Fruit fly (Drosophila melanogaster): ENCODE measurements around the gene TfIIFalpha.

Gene TfIIFalpha

DNA sequence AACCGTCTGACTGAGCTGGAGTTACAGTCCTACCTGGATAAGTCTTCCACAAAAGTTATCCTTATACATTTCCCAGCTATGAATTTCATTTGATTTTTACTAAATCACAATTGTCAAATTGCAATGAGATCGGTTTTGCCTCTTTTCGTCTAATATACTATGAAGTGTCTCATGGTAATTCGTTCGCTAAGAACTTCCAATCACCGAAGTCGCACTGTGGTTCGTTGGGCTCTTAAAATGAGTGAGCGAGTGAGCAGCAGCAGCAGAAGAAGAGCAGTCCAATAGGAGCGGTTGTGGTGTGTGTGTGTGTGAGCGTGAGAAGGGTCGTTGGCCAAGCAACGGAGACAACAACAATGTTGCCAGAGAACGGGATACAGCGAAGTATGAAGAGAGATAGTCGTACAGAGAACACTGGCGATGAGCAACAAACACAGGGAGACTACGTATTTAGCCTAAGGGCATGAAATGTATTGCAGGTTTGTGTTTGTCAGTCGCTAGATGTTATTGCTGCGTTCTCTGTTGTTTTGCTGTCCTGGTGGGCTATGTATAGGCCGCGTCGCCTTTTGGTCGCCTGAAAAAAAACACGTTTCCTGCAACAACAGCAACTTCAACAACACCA lies 43.8 kb downstream of the TfIIFalpha start (continued):
- TF ChIP-seq tin (GFP tag; optimal IDR thresholded peaks at IDR 0.05): peak; percentile 94
- peak; percentile 79 for TF ChIP-seq B-H1 (GFP tag; IDR thresholded peaks at IDR 0.05)
- TF ChIP-seq pum (GFP tag; optimal IDR thresholded peaks at IDR 0.05): peak; percentile 94
- TF ChIP-seq CG9727 (GFP tag; optimal IDR thresholded peaks at IDR 0.05): peak; percentile 93
- TF ChIP-seq gcm (GFP tag; optimal IDR thresholded peaks at IDR 0.05): peak; percentile 90
- TF ChIP-seq knrl (GFP tag; IDR thresholded peaks at IDR 0.05; ENCODE audit: partially characterized antibody): no peak
- peak; percentile 80 for TF ChIP-seq CG18011 (GFP tag; optimal IDR thresholded peaks at IDR 0.05)
- peak; percentile 70 for TF ChIP-seq trh (GFP tag; optimal IDR thresholded peaks at IDR 0.05)
- peak; percentile 29 for TF ChIP-seq TFAM (GFP tag; optimal IDR thresholded peaks at IDR 0.05)
- TF ChIP-seq ATbp (GFP tag; optimal IDR thresholded peaks at IDR 0.05): peak; percentile 88
- no peak for TF ChIP-seq CG6791 (GFP tag; IDR thresholded peaks at IDR 0.05; ENCODE audit: partially characterized antibody)
- TF ChIP-seq CG14860 (GFP tag; IDR thresholded peaks at IDR 0.05; ENCODE audit: partially characterized antibody): no peak
- TF ChIP-seq CrebB (tag; optimal IDR thresholded peaks at IDR 0.05): peak; percentile 91
- TF ChIP-seq z (GFP tag; IDR thresholded peaks at IDR 0.05): peak; percentile 68; the same call in 2 of the 3 replicates
- no peak for TF ChIP-seq hkb (optimal IDR thresholded peaks at IDR 0.05)
- TF ChIP-seq hkb (GFP tag; IDR thresholded peaks at IDR 0.05): peak; percentile 94
- TF ChIP-seq CG11696 (GFP tag; IDR thresholded peaks at IDR 0.05): peak; percentile 76
- TF ChIP-seq CG31365 (tag; optimal IDR thresholded peaks at IDR 0.05): peak; percentile 79
- TF ChIP-seq wor (GFP tag; IDR thresholded peaks at IDR 0.05): peak; percentile 88
- peak; percentile 84 for TF ChIP-seq dm (GFP tag; optimal IDR thresholded peaks at IDR 0.05)
- TF ChIP-seq CG12744 (GFP tag; optimal IDR thresholded peaks at IDR 0.05): peak; percentile 76
- peak; percentile 70; the same call in 2 of the 3 replicates for TF ChIP-seq CG11560 (tag; IDR thresholded peaks at IDR 0.05)
- TF ChIP-seq tup (GFP tag; optimal IDR thresholded peaks at IDR 0.05): peak; percentile 85
- peak; percentile 92 for TF ChIP-seq CG30431 (GFP tag; optimal IDR thresholded peaks at IDR 0.05)
- peak; percentile 85 for TF ChIP-seq NC2β (GFP tag; optimal IDR thresholded peaks at IDR 0.05)
- TF ChIP-seq CG6683 (GFP tag; optimal IDR thresholded peaks at IDR 0.05): peak; percentile 77
- TF ChIP-seq sens (GFP tag): peak; percentile 99
- TF ChIP-seq oc (tag; optimal IDR thresholded peaks at IDR 0.05): peak; percentile 92
- peak; percentile 78 for TF ChIP-seq MTF-1 (GFP tag; optimal IDR thresholded peaks at IDR 0.05; ENCODE audit: borderline replicate concordance)
- peak; percentile 98 for TF ChIP-seq Elba2 (GFP tag; optimal IDR thresholded peaks at IDR 0.05)
- peak; percentile 96 for TF ChIP-seq CG1603 (tag; optimal IDR thresholded peaks at IDR 0.05)
- peak; percentile 78 for TF ChIP-seq Nf-YA (GFP tag; IDR thresholded peaks at IDR 0.05)
- peak; percentile 89 for TF ChIP-seq CG11398 (GFP tag; optimal IDR thresholded peaks at IDR 0.05)
- TF ChIP-seq nerfin-1 (tag; optimal IDR thresholded peaks at IDR 0.05): peak; percentile 80
- TF ChIP-seq D19B (GFP tag; optimal IDR thresholded peaks at IDR 0.05): peak; percentile 75
- peak; percentile 83 for TF ChIP-seq CG32767 (GFP tag; IDR thresholded peaks at IDR 0.05)
- peak; percentile 84 for TF ChIP-seq cato (GFP tag; optimal IDR thresholded peaks at IDR 0.05; ENCODE audit: borderline replicate concordance)
- TF ChIP-seq CG4360 (GFP tag; IDR thresholded peaks at IDR 0.05): peak; percentile 95
- peak; percentile 90 for TF ChIP-seq vfl (GFP tag; optimal IDR thresholded peaks at IDR 0.05)
- peak; percentile 90 for TF ChIP-seq Awh (GFP tag; IDR thresholded peaks at IDR 0.05)
- peak; percentile 76 for TF ChIP-seq CG9437 (GFP tag; optimal IDR thresholded peaks at IDR 0.05)
- no peak for TF ChIP-seq Tbp (GFP tag; optimal IDR thresholded peaks at IDR 0.05)
- peak; percentile 90 for TF ChIP-seq CG1233 (GFP tag; optimal IDR thresholded peaks at IDR 0.05)
- peak; percentile 78 for TF ChIP-seq da (GFP tag; optimal IDR thresholded peaks at IDR 0.05)
- TF ChIP-seq CG12219 (GFP tag; optimal IDR thresholded peaks at IDR 0.05): peak; percentile 95
- TF ChIP-seq unpg (GFP tag; optimal IDR thresholded peaks at IDR 0.05): peak; percentile 94
- TF ChIP-seq CG9609 (GFP tag; optimal IDR thresholded peaks at IDR 0.05): peak; percentile 93
- peak; percentile 93 for TF ChIP-seq chm (GFP tag; IDR thresholded peaks at IDR 0.05)
- peak; percentile 93 for TF ChIP-seq CG2712 (tag; optimal IDR thresholded peaks at IDR 0.05)
- peak; percentile 72 for TF ChIP-seq CG31224 (GFP tag; IDR thresholded peaks at IDR 0.05)

All from whole organism, embryonic.